Worm (Caenorhabditis elegans) whole organism, L4/young adult: Measurements from ENCODE around the gene par-4.

Experiments
- W03F9.2 ChIP-seq: fragments of 150-350 bp; optimal IDR thresholded peaks from 2 replicates; lab custom pipeline; 2014; ENCODE audit warnings: missing biosample characterization, missing genetic modification characterization
- him-1 ChIP-seq: sonication (generic microtip); optimal IDR thresholded peaks from 2 replicates; lab custom pipeline; 2016; ENCODE audit warnings: missing genotype, missing genetic modification reagents, missing genetic modification characterization, missing compliant biosample characterization

- TF ChIP-seq W03F9.2 (tag; lab: Kevin White, UChicago) = no peak
- TF ChIP-seq him-1 (tag; lab: Kevin White, UChicago) = no peak
Measured at ce11 chrV:18127192-18127591, 28.7 kb downstream of the par-4 start, which contains the start of gene fbxa-211.
